Fruit fly (Drosophila melanogaster) whole organism, embryonic: ENCODE measurements around the gene mRpL28.
A peak's percentile ranks its signal among the peaks of the same experiment; 100 is the strongest.

Experiments
- Abd-B ChIP-seq: fragments of 200-800 bp; sonication (Bioruptor generic); optimal IDR thresholded peaks from 2 replicates; lab custom pipeline; 2018; ENCODE audit warnings: missing biosample characterization, mild to moderate bottlenecking, missing genetic modification characterization, moderate library complexity
- CG10366 ChIP-seq: fragments of 200-800 bp; sonication (Bioruptor generic); IDR thresholded peaks from 2 replicates; pipeline ENCODE4 v1.3.6; 2022; ENCODE audit warnings: missing biosample characterization, missing genetic modification characterization
- CG10543 ChIP-seq: fragments of 200-800 bp; sonication (Bioruptor generic); optimal IDR thresholded peaks from 3 replicates; lab custom pipeline; 2017; ENCODE audit warnings: missing biosample characterization, mild to moderate bottlenecking, missing genetic modification characterization, moderate library complexity
- CG13894 ChIP-seq: fragments of 200-800 bp; sonication (Bioruptor generic); optimal IDR thresholded peaks from 3 replicates; lab custom pipeline; 2018; ENCODE audit warnings: missing biosample characterization, mild to moderate bottlenecking, missing genetic modification characterization, moderate library complexity
- CG14441 ChIP-seq: fragments of 200-800 bp; sonication (Bioruptor generic); IDR thresholded peaks from 2 replicates; pipeline ENCODE4 v1.3.6; 2022; ENCODE audit warnings: missing biosample characterization, missing genetic modification characterization
- CG14667 ChIP-seq: fragments of 200-800 bp; sonication (Bioruptor generic); IDR thresholded peaks from 2 replicates; pipeline ENCODE4 v1.3.6; 2022; ENCODE audit warnings: missing biosample characterization, missing genetic modification characterization
- CG15011 ChIP-seq: fragments of 200-800 bp; sonication (Bioruptor generic); optimal IDR thresholded peaks from 3 replicates; lab custom pipeline; 2018; ENCODE audit warnings: missing biosample characterization, mild to moderate bottlenecking, missing genetic modification characterization
- CG1603 ChIP-seq: fragments of 200-800 bp; sonication (Bioruptor generic); optimal IDR thresholded peaks from 2 replicates; lab custom pipeline; 2019; ENCODE audit warnings: missing biosample characterization, mild to moderate bottlenecking, missing genetic modification characterization, moderate library complexity
- CG2889 ChIP-seq: fragments of 200-800 bp; sonication (Bioruptor generic); IDR thresholded peaks from 3 replicates; pipeline ENCODE4 v1.3.6; 2022; ENCODE audit warnings: missing biosample characterization, missing genetic modification characterization
- CG31365 ChIP-seq: fragments of 200-800 bp; sonication (Bioruptor generic); optimal IDR thresholded peaks from 2 replicates; lab custom pipeline; 2018; ENCODE audit warnings: missing biosample characterization, mild to moderate bottlenecking, missing genetic modification characterization
- CG4820 ChIP-seq: fragments of 200-800 bp; sonication (Bioruptor generic); optimal IDR thresholded peaks from 3 replicates; lab custom pipeline; 2016; ENCODE audit warnings: missing biosample characterization, missing genetic modification characterization
- CG6272 ChIP-seq: fragments of 200-800 bp; sonication (Bioruptor generic); IDR thresholded peaks from 2 replicates; pipeline ENCODE4 v1.3.6; 2022; ENCODE audit warnings: missing biosample characterization, missing genetic modification characterization
- CG8478 ChIP-seq: fragments of >200 bp; optimal IDR thresholded peaks from 2 replicates; lab custom pipeline; 2018
- CHES-1-like ChIP-seq: fragments of 200-800 bp; sonication (Bioruptor generic); optimal IDR thresholded peaks from 2 replicates; lab custom pipeline; 2016; ENCODE audit warnings: missing biosample characterization, missing genetic modification characterization
- CTCF ChIP-seq: fragments of 200-800 bp; sonication (Bioruptor generic); optimal IDR thresholded peaks from 2 replicates; lab custom pipeline; 2017; ENCODE audit warnings: missing biosample characterization, mild to moderate bottlenecking, missing genetic modification characterization, moderate library complexity
- Dbx ChIP-seq: fragments of 200-800 bp; sonication (Bioruptor generic); IDR thresholded peaks from 3 replicates; pipeline ENCODE4 v1.3.6; 2022; ENCODE audit warnings: missing biosample characterization, missing genetic modification characterization
- Dfd ChIP-seq, 2 experiments: fragments of >200 bp; optimal IDR thresholded peaks; 2 replicates each; lab custom pipeline; 2017; ENCODE audit warnings: missing biosample characterization in 2 of 2, missing genetic modification characterization in 2 of 2
- E2f1 ChIP-seq: fragments of 200-800 bp; sonication (Bioruptor generic); IDR thresholded peaks from 2 replicates; pipeline ENCODE4 v1.3.6; 2022; ENCODE audit warnings: missing biosample characterization, missing genetic modification characterization
- E2f2 ChIP-seq: fragments of 200-800 bp; sonication (Bioruptor generic); IDR thresholded peaks from 2 replicates; pipeline ENCODE4 v1.3.6; 2022; ENCODE audit warnings: missing biosample characterization, missing genetic modification characterization
- Eip74EF ChIP-seq, 2 experiments: fragments of 200-800 bp in 1 of 2; fragments of >200 bp in 1 of 2; sonication (Bioruptor generic) in 1 of 2; optimal IDR thresholded peaks; 2 replicates each; lab custom pipeline; 2017 to 2019; ENCODE audit warnings: missing biosample characterization in 2 of 2, missing genetic modification characterization in 2 of 2, mild to moderate bottlenecking in 1 of 2, moderate library complexity in 1 of 2
- Fer3 ChIP-seq: fragments of 200-800 bp; sonication (Bioruptor generic); optimal IDR thresholded peaks from 2 replicates; lab custom pipeline; 2018; ENCODE audit warnings: missing biosample characterization, mild to moderate bottlenecking, missing genetic modification characterization, moderate library complexity
- Gug ChIP-seq: fragments of 200-800 bp; sonication (Bioruptor generic); IDR thresholded peaks from 4 replicates; pipeline ENCODE4 v1.3.6; 2022; ENCODE audit warnings: missing biosample characterization, missing genetic modification characterization
- H2.0 ChIP-seq: fragments of 200-800 bp; sonication (Bioruptor generic); IDR thresholded peaks from 2 replicates; pipeline ENCODE4 v1.3.6; 2022; ENCODE audit warnings: missing biosample characterization, missing genetic modification characterization
- HLH4C ChIP-seq: fragments of 200-800 bp; sonication (Bioruptor generic); IDR thresholded peaks from 3 replicates; pipeline ENCODE4 v1.3.6; 2022; ENCODE audit warnings: missing biosample characterization, missing genetic modification characterization; ENCODE audit not compliant: partially characterized antibody
- Hsf ChIP-seq: fragments of 200-800 bp; sonication (Bioruptor generic); optimal IDR thresholded peaks from 3 replicates; lab custom pipeline; 2016; ENCODE audit warnings: missing biosample characterization, missing genetic modification characterization
- Opbp ChIP-seq: fragments of 200-800 bp; sonication (Bioruptor generic); IDR thresholded peaks from 3 replicates; pipeline ENCODE4 v1.3.6; 2022; ENCODE audit warnings: missing biosample characterization, missing genetic modification characterization; ENCODE audit not compliant: partially characterized antibody
- Scr ChIP-seq: fragments of 200-800 bp; sonication (Bioruptor generic); IDR thresholded peaks from 2 replicates; pipeline ENCODE4 v1.3.6; 2022; ENCODE audit warnings: missing biosample characterization, missing genetic modification characterization; ENCODE audit not compliant: partially characterized antibody
- Tbp ChIP-seq: fragments of >200 bp; optimal IDR thresholded peaks from 2 replicates; lab custom pipeline; 2018; ENCODE audit warnings: missing biosample characterization, missing genetic modification characterization
- abd-A ChIP-seq: fragments of 200-800 bp; sonication (Bioruptor generic); optimal IDR thresholded peaks from 3 replicates; lab custom pipeline; 2019; ENCODE audit warnings: missing biosample characterization, mild to moderate bottlenecking, missing genetic modification characterization, moderate library complexity
- al ChIP-seq: fragments of 200-800 bp; sonication (Bioruptor generic); IDR thresholded peaks from 2 replicates; pipeline ENCODE4 v1.3.6; 2022; ENCODE audit warnings: missing biosample characterization, missing genetic modification characterization
- ap ChIP-seq: fragments of 200-800 bp; sonication (Bioruptor generic); IDR thresholded peaks from 2 replicates; pipeline ENCODE4 v1.3.6; 2022; ENCODE audit warnings: missing biosample characterization, missing genetic modification characterization
- bbx ChIP-seq: fragments of 200-800 bp; sonication (Bioruptor generic); IDR thresholded peaks from 2 replicates; pipeline ENCODE4 v1.3.6; 2022; ENCODE audit warnings: missing biosample characterization, missing genetic modification characterization; ENCODE audit not compliant: partially characterized antibody
- chinmo ChIP-seq: fragments of 200-800 bp; sonication (Bioruptor generic); IDR thresholded peaks from 4 replicates; pipeline ENCODE4 v1.3.6; 2022; ENCODE audit warnings: missing biosample characterization, missing genetic modification characterization; ENCODE audit not compliant: partially characterized antibody
- dysf ChIP-seq: fragments of 200-800 bp; sonication (Bioruptor generic); IDR thresholded peaks from 3 replicates; pipeline ENCODE4 v1.3.6; 2022; ENCODE audit warnings: missing biosample characterization, missing genetic modification characterization
- esg ChIP-seq: fragments of 200-800 bp; sonication (Bioruptor generic); conservative IDR thresholded peaks from 2 replicates; pipeline ENCODE4 v1.3.6; 2022; ENCODE audit warnings: missing biosample characterization, missing genetic modification characterization
- ham ChIP-seq: fragments of 200-800 bp; sonication (Bioruptor generic); IDR thresholded peaks from 2 replicates; pipeline ENCODE4 v1.3.6; 2022; ENCODE audit warnings: missing biosample characterization, missing genetic modification characterization
- jigr1 ChIP-seq: fragments of 200-800 bp; sonication (Bioruptor generic); IDR thresholded peaks from 3 replicates; pipeline ENCODE4 v1.3.6; 2022; ENCODE audit warnings: missing biosample characterization, missing genetic modification characterization
- ken ChIP-seq: fragments of 200-800 bp; sonication (Bioruptor generic); IDR thresholded peaks from 3 replicates; pipeline ENCODE4 v1.3.6; 2022; ENCODE audit warnings: missing biosample characterization, missing genetic modification characterization
- lbe ChIP-seq: fragments of 200-800 bp; sonication (Bioruptor generic); optimal IDR thresholded peaks from 2 replicates; lab custom pipeline; 2016; ENCODE audit warnings: missing biosample characterization, mild to moderate bottlenecking, missing genetic modification characterization
- nmo ChIP-seq: fragments of 200-800 bp; sonication (Bioruptor generic); optimal IDR thresholded peaks from 2 replicates; lab custom pipeline; 2018; ENCODE audit warnings: missing biosample characterization, mild to moderate bottlenecking, missing genetic modification characterization, moderate library complexity
- otp ChIP-seq: fragments of 200-800 bp; sonication (Bioruptor generic); IDR thresholded peaks from 3 replicates; pipeline ENCODE4, ENCODE4 v1.3.6; 2022; ENCODE audit warnings: missing biosample characterization, missing genetic modification characterization
- prd ChIP-seq, 3 experiments: fragments of >200 bp in 2 of 3; fragments of 200-800 bp in 1 of 3; sonication (Bioruptor generic) in 1 of 3; optimal IDR thresholded peaks in 2 of 3; IDR thresholded peaks in 1 of 3; 2 replicates in 2 of 3; 3 replicates in 1 of 3; pipeline versions ENCODE4 v1.3.6 to Lab custom; 2017 to 2022; ENCODE audit warnings: missing biosample characterization in 1 of 3, missing genetic modification characterization in 1 of 3
- repo ChIP-seq: fragments of 200-800 bp; sonication (Bioruptor generic); optimal IDR thresholded peaks from 2 replicates; lab custom pipeline; 2016; ENCODE audit warnings: missing biosample characterization, missing genetic modification characterization
- sd ChIP-seq: fragments of 200-800 bp; sonication (Bioruptor generic); optimal IDR thresholded peaks from 3 replicates; lab custom pipeline; 2018; ENCODE audit warnings: missing biosample characterization, mild to moderate bottlenecking, missing genetic modification characterization, moderate library complexity
- sob ChIP-seq: fragments of 200-800 bp; sonication (Bioruptor generic); IDR thresholded peaks from 2 replicates; pipeline ENCODE4 v1.3.6; 2022; ENCODE audit warnings: missing biosample characterization, missing genetic modification characterization
- tna ChIP-seq: fragments of 200-800 bp; sonication (Bioruptor generic); IDR thresholded peaks from 2 replicates; pipeline ENCODE4 v1.3.6; 2022; ENCODE audit warnings: missing biosample characterization, missing genetic modification characterization; ENCODE audit not compliant: partially characterized antibody
- vfl ChIP-seq: fragments of 200-800 bp; sonication (Bioruptor generic); optimal IDR thresholded peaks from 2 replicates; lab custom pipeline; 2016; ENCODE audit warnings: missing biosample characterization, missing genetic modification characterization
- wor ChIP-seq: fragments of 200-800 bp; sonication (Bioruptor generic); IDR thresholded peaks from 2 replicates; pipeline ENCODE4 v1.3.6; 2022; ENCODE audit warnings: missing biosample characterization, missing genetic modification characterization
- yki ChIP-seq: fragments of >200 bp; optimal IDR thresholded peaks from 3 replicates; lab custom pipeline; 2018

The mRpL28 gene

dm6 chr2L:5000919-5001581, 27.3 kb downstream of the mRpL28 start (continued):
- TF ChIP-seq tna (GFP tag; lab: Robert Waterston, UW) (peak; percentile 19; the same call in 1 of the 2 replicates), al (GFP tag; lab: Robert Waterston, UW) (0 out of 2 replicates have a peak, but pooled peaks have one; percentile 25), yki (lab: Kevin White, UChicago) (peak; percentile 21), CG1603 (tag; lab: Kevin White, UChicago) (peak; percentile 84), ap (GFP tag; lab: Robert Waterston, UW) (peak; percentile 53; the same call in 1 of the 2 replicates), CG2889 (GFP tag; lab: Robert Waterston, UW) (0 out of 3 replicates have a peak, but pooled peaks have one; percentile 40), jigr1 (GFP tag; lab: Robert Waterston, UW) (no peak; the same call in 2 of the 3 replicates), vfl (GFP tag; lab: Kevin White, UChicago) (no peak), sd (tag; lab: Kevin White, UChicago) (peak; percentile 75), CG14667 (peak; percentile 24; the same call in 1 of the 2 replicates), E2f1 (GFP tag; lab: Robert Waterston, UW) (peak; percentile 28), Opbp (peak; percentile 67; the same call in 2 of the 3 replicates), otp (GFP tag; lab: Robert Waterston, UW) (peak; percentile 65; the same call in 2 of the 3 replicates), prd (optimal IDR thresholded peaks at IDR 0.05; lab: Kevin White, UChicago) (no peak), prd (GFP tag; IDR thresholded peaks at IDR 0.05; lab: Robert Waterston, UW) (peak; percentile 74), ken (GFP tag; lab: Robert Waterston, UW) (peak; percentile 28; the same call in 1 of the 3 replicates), CG31365 (tag; lab: Kevin White, UChicago) (peak; percentile 100), ham (GFP tag; lab: Robert Waterston, UW) (no peak), E2f2 (GFP tag; lab: Robert Waterston, UW) (peak; percentile 94), Eip74EF (GFP tag; optimal IDR thresholded peaks at IDR 0.05; lab: Kevin White, UChicago) (peak in 1 of 2 experiments; percentile 100), Gug (peak; percentile 37; the same call in 2 of the 4 replicates), bbx (GFP tag; lab: Robert Waterston, UW) (peak; percentile 13; the same call in 1 of the 2 replicates), CG15011 (GFP tag; lab: Kevin White, UChicago) (no peak), Hsf (GFP tag; lab: Kevin White, UChicago) (no peak), sob (GFP tag; lab: Robert Waterston, UW) (0 out of 2 replicates have a peak, but pooled peaks have one; percentile 9), CG4820 (no peak), CG13894 (tag; lab: Kevin White, UChicago) (peak; percentile 72), CTCF (GFP tag; lab: Kevin White, UChicago) (peak; percentile 33), dysf (GFP tag; lab: Robert Waterston, UW) (peak; percentile 11; the same call in 2 of the 3 replicates), Abd-B (peak; percentile 72), Scr (GFP tag; lab: Robert Waterston, UW) (no peak; the same call in 1 of the 2 replicates), HLH4C (GFP tag; lab: Robert Waterston, UW) (peak; percentile 43; the same call in 1 of the 3 replicates), esg (GFP tag; lab: Robert Waterston, UW) (peak; percentile 41; the same call in 1 of the 2 replicates), nmo (peak; percentile 2), lbe (GFP tag; lab: Kevin White, UChicago) (no peak), Dbx (no peak), H2.0 (GFP tag; lab: Robert Waterston, UW) (peak; percentile 65; the same call in 1 of the 2 replicates), wor (GFP tag; lab: Robert Waterston, UW) (0 out of 2 replicates have a peak, but pooled peaks have one; percentile 12), Fer3 (tag; lab: Kevin White, UChicago) (no peak), CHES-1-like (GFP tag; lab: Kevin White, UChicago) (no peak), Tbp (GFP tag; lab: Kevin White, UChicago) (no peak), chinmo (GFP tag; lab: Robert Waterston, UW) (peak; percentile 96), CG6272 (GFP tag; lab: Robert Waterston, UW) (no peak), repo (GFP tag; lab: Kevin White, UChicago) (no peak), CG8478 (lab: Kevin White, UChicago) (peak; percentile 92), Dfd (GFP tag; optimal IDR thresholded peaks at IDR 0.05; lab: Kevin White, UChicago) (peak in 1 of 2 experiments; percentile 98), CG10543 (GFP tag; lab: Kevin White, UChicago) (peak; percentile 64), CG14441 (GFP tag; lab: Robert Waterston, UW) (peak; percentile 65), CG10366 (GFP tag; lab: Robert Waterston, UW) (peak; percentile 34), abd-A (tag; lab: Kevin White, UChicago) (peak; percentile 91)
